Worm (Caenorhabditis elegans) whole organism, late embryonic: ENCODE results near the gene K10G9.2.
"Not testable (repeated sequence)": the region's sequence is repeated elsewhere in the genome, so short reads cannot be mapped to it uniquely, and the experiment has no call there.

Experiments used
- F13H6.1 ChIP-seq: sonication (generic microtip); optimal IDR thresholded peaks from 2 replicates; lab custom pipeline; 2016; ENCODE audit warnings: missing genetic modification characterization, missing compliant biosample characterization
- K02D7.2 ChIP-seq: sonication (generic microtip); optimal IDR thresholded peaks from 2 replicates; lab custom pipeline; 2017; ENCODE audit warnings: mild to moderate bottlenecking, missing genetic modification characterization, missing compliant biosample characterization
- K09A11.1 ChIP-seq: sonication (generic microtip); optimal IDR thresholded peaks from 2 replicates; lab custom pipeline; 2017; ENCODE audit warnings: antibody characterized with exemption, mild to moderate bottlenecking, missing genetic modification characterization, missing compliant biosample characterization; ENCODE audit not compliant: insufficient read depth
- T23F11.4 ChIP-seq: fragments of 200-800 bp; sonication (Bioruptor generic); optimal IDR thresholded peaks from 2 replicates; lab custom pipeline; 2018; ENCODE audit warnings: mild to moderate bottlenecking, missing genetic modification characterization, missing compliant biosample characterization
- Y22D7AL.16 ChIP-seq: sonication (generic microtip); optimal IDR thresholded peaks from 2 replicates; lab custom pipeline; 2016; ENCODE audit warnings: missing genetic modification characterization, missing compliant biosample characterization
- ama-1 ChIP-seq: fragments of 150-350 bp; optimal IDR thresholded peaks from 2 replicates; lab custom pipeline; 2014
- ceh-18 ChIP-seq: sonication (generic microtip); optimal IDR thresholded peaks from 2 replicates; lab custom pipeline; 2016; ENCODE audit warnings: missing genetic modification characterization, missing compliant biosample characterization
- ceh-19 ChIP-seq: fragments of 200-800 bp; sonication (Bioruptor generic); optimal IDR thresholded peaks from 2 replicates; lab custom pipeline; 2018; ENCODE audit warnings: mild to moderate bottlenecking, missing genetic modification characterization, missing compliant biosample characterization
- ceh-22 ChIP-seq: sonication (generic microtip); optimal IDR thresholded peaks from 2 replicates; lab custom pipeline; 2017; ENCODE audit warnings: missing biosample characterization, missing genetic modification characterization
- ceh-34 ChIP-seq: sonication (generic microtip); optimal IDR thresholded peaks from 2 replicates; lab custom pipeline; 2016; ENCODE audit warnings: mild to moderate bottlenecking, missing genetic modification characterization, missing compliant biosample characterization
- ceh-45 ChIP-seq: fragments of 200-800 bp; sonication (Bioruptor generic); IDR thresholded peaks from 2 replicates; pipeline ENCODE4 v1.3.6; 2022; ENCODE audit warnings: missing genetic modification reagents, missing genetic modification characterization, missing compliant biosample characterization
- ceh-48 ChIP-seq: sonication (generic microtip); optimal IDR thresholded peaks from 2 replicates; lab custom pipeline; 2016; ENCODE audit warnings: missing genetic modification characterization, inconsistent platforms, missing compliant biosample characterization
- ceh-9 ChIP-seq: sonication (generic microtip); optimal IDR thresholded peaks from 2 replicates; lab custom pipeline; 2016; ENCODE audit warnings: mild to moderate bottlenecking, missing genetic modification characterization, inconsistent platforms, missing compliant biosample characterization
- che-1 ChIP-seq: sonication (generic microtip); optimal IDR thresholded peaks from 2 replicates; lab custom pipeline; 2016; ENCODE audit warnings: mild to moderate bottlenecking, missing genetic modification characterization, missing compliant biosample characterization
- ets-4 ChIP-seq: sonication (generic microtip); optimal IDR thresholded peaks from 2 replicates; lab custom pipeline; 2016; ENCODE audit warnings: missing genetic modification characterization, missing compliant biosample characterization
- fax-1 ChIP-seq: sonication (generic microtip); optimal IDR thresholded peaks from 2 replicates; lab custom pipeline; 2016; ENCODE audit warnings: missing genotype, missing genetic modification characterization, missing compliant biosample characterization
- fkh-10 ChIP-seq: fragments of 150-350 bp; optimal IDR thresholded peaks from 2 replicates; lab custom pipeline; 2014; ENCODE audit warnings: missing biosample characterization, missing genetic modification reagents, missing genetic modification characterization
- fkh-6 ChIP-seq: sonication (generic microtip); optimal IDR thresholded peaks from 2 replicates; lab custom pipeline; 2016; ENCODE audit warnings: missing genetic modification characterization, missing compliant biosample characterization
- gmeb-2 ChIP-seq: sonication (generic microtip); optimal IDR thresholded peaks from 2 replicates; lab custom pipeline; 2016; ENCODE audit warnings: missing genetic modification characterization, inconsistent platforms, missing compliant biosample characterization
- hlh-13 ChIP-seq: fragments of 200-800 bp; sonication (Bioruptor generic); optimal IDR thresholded peaks from 2 replicates; lab custom pipeline; 2018; ENCODE audit warnings: mild to moderate bottlenecking, missing genetic modification characterization, missing compliant biosample characterization
- hlh-15 ChIP-seq: sonication (generic microtip); optimal IDR thresholded peaks from 2 replicates; lab custom pipeline; 2016; ENCODE audit warnings: missing genetic modification characterization, missing compliant biosample characterization
- hlh-30 ChIP-seq: sonication (generic microtip); optimal IDR thresholded peaks from 2 replicates; lab custom pipeline; 2017; ENCODE audit warnings: antibody characterized with exemption, missing genetic modification characterization, missing compliant biosample characterization; ENCODE audit not compliant: insufficient read depth
- hlh-8 ChIP-seq: sonication (generic microtip); optimal IDR thresholded peaks from 2 replicates; lab custom pipeline; 2016; ENCODE audit warnings: missing genotype, missing genetic modification characterization, missing compliant biosample characterization
- madf-2 ChIP-seq: sonication (generic microtip); optimal IDR thresholded peaks from 2 replicates; lab custom pipeline; 2017; ENCODE audit warnings: missing genetic modification characterization, missing compliant biosample characterization
- nfya-1 ChIP-seq: sonication (generic microtip); optimal IDR thresholded peaks from 2 replicates; lab custom pipeline; 2017; ENCODE audit warnings: missing genetic modification characterization, mild to moderate bottlenecking, missing compliant biosample characterization, antibody characterized with exemption, moderate library complexity
- nhr-11 ChIP-seq: fragments of 150-350 bp; optimal IDR thresholded peaks from 2 replicates; lab custom pipeline; 2014; ENCODE audit warnings: missing biosample characterization, missing genetic modification characterization
- odd-2 ChIP-seq: sonication (generic microtip); optimal IDR thresholded peaks from 2 replicates; lab custom pipeline; 2017; ENCODE audit warnings: antibody characterized with exemption, mild to moderate bottlenecking, missing genetic modification characterization, missing compliant biosample characterization
- pag-3 ChIP-seq: sonication (generic microtip); optimal IDR thresholded peaks from 2 replicates; lab custom pipeline; 2016; ENCODE audit warnings: missing compliant biosample characterization, missing genetic modification characterization, borderline replicate concordance
- pha-4 ChIP-seq: fragments of 150-350 bp; optimal IDR thresholded peaks from 2 replicates; lab custom pipeline; 2018; ENCODE audit warnings: missing biosample characterization, missing genetic modification reagents, missing genetic modification characterization
- pqm-1 ChIP-seq: sonication (generic microtip); optimal IDR thresholded peaks from 2 replicates; lab custom pipeline; 2016; ENCODE audit warnings: missing genetic modification characterization, missing compliant biosample characterization
- ref-2 ChIP-seq: sonication (generic microtip); optimal IDR thresholded peaks from 2 replicates; lab custom pipeline; 2016; ENCODE audit warnings: missing genetic modification characterization, missing compliant biosample characterization
- sdc-2 ChIP-seq: sonication (generic microtip); optimal IDR thresholded peaks from 2 replicates; lab custom pipeline; 2016; ENCODE audit warnings: missing genotype, missing genetic modification characterization, missing compliant biosample characterization
- sox-4 ChIP-seq: sonication (generic microtip); optimal IDR thresholded peaks from 2 replicates; lab custom pipeline; 2017; ENCODE audit warnings: mild to moderate bottlenecking, missing genetic modification characterization, inconsistent platforms, missing compliant biosample characterization
- syd-9 ChIP-seq: sonication (generic microtip); optimal IDR thresholded peaks from 2 replicates; lab custom pipeline; 2016; ENCODE audit warnings: mild to moderate bottlenecking, missing genetic modification characterization, moderate library complexity, missing compliant biosample characterization
- tbx-2 ChIP-seq: sonication (generic microtip); optimal IDR thresholded peaks from 2 replicates; lab custom pipeline; 2016; ENCODE audit warnings: missing genetic modification characterization, missing compliant biosample characterization
- tbx-7 ChIP-seq: sonication (generic microtip); optimal IDR thresholded peaks from 2 replicates; lab custom pipeline; 2016; ENCODE audit warnings: missing genotype, missing genetic modification characterization, missing compliant biosample characterization
- ttx-3 ChIP-seq: sonication (generic microtip); optimal IDR thresholded peaks from 2 replicates; lab custom pipeline; 2016; ENCODE audit warnings: missing genetic modification reagents, missing genetic modification characterization, missing compliant biosample characterization
- unc-3 ChIP-seq, 2 experiments: fragments of 200-800 bp in 1 of 2; sonication (Bioruptor generic) in 1 of 2; sonication (generic microtip) in 1 of 2; conservative IDR thresholded peaks in 1 of 2; optimal IDR thresholded peaks in 1 of 2; 2 replicates each; pipeline versions ENCODE4 v1.3.6 to Lab custom; 2016 to 2022; ENCODE audit warnings: missing compliant biosample characterization in 2 of 2, missing genetic modification characterization in 2 of 2, missing genetic modification reagents in 1 of 2
- unc-42 ChIP-seq: sonication (generic microtip); optimal IDR thresholded peaks from 2 replicates; lab custom pipeline; 2016; ENCODE audit warnings: missing genotype, missing genetic modification characterization, missing compliant biosample characterization
- unc-55 ChIP-seq: sonication (generic microtip); optimal IDR thresholded peaks from 2 replicates; lab custom pipeline; 2017; ENCODE audit warnings: missing biosample characterization, missing genetic modification reagents, missing genetic modification characterization
- unc-86 ChIP-seq: sonication (generic microtip); optimal IDR thresholded peaks from 2 replicates; lab custom pipeline; 2016; ENCODE audit warnings: missing genetic modification characterization, missing compliant biosample characterization
- zip-5 ChIP-seq: sonication (generic microtip); optimal IDR thresholded peaks from 2 replicates; lab custom pipeline; 2016; ENCODE audit warnings: missing genetic modification characterization, missing compliant biosample characterization
- ztf-16 ChIP-seq: sonication (generic microtip); optimal IDR thresholded peaks from 2 replicates; lab custom pipeline; 2017; ENCODE audit warnings: missing genetic modification characterization, missing compliant biosample characterization

The K10G9.2 gene

ce11 chrIII:10261256-10261655 is 24.5 kb upstream of the K10G9.2 start:
- TF ChIP-seq che-1 (tag; lab: Kevin White, UChicago), result no peak
- no peak for TF ChIP-seq syd-9 (tag; lab: Kevin White, UChicago)
- TF ChIP-seq hlh-15 (tag; lab: Kevin White, UChicago), result no peak
- no peak for TF ChIP-seq odd-2 (tag; lab: Kevin White, UChicago)
- no peak for TF ChIP-seq zip-5 (tag; lab: Kevin White, UChicago)
- no peak for TF ChIP-seq fkh-6 (tag; lab: Kevin White, UChicago)
- TF ChIP-seq ttx-3 (tag; lab: Kevin White, UChicago), result no peak
- TF ChIP-seq hlh-8, result no peak
- TF ChIP-seq nfya-1 (tag; lab: Kevin White, UChicago), result no peak
- TF ChIP-seq ets-4 (tag; lab: Kevin White, UChicago), result no peak
- no peak for TF ChIP-seq K02D7.2 (tag; lab: Kevin White, UChicago)
- TF ChIP-seq sox-4 (tag; lab: Kevin White, UChicago), result no peak

ce11 chrIII:10261682-10262081 is 24.0 kb upstream of the K10G9.2 start, which contains the start of gene bbs-5:
Gene bbs-5, minus strand, starts transcription at chrIII:10261782.
- no peak for TF ChIP-seq zip-5 (tag; lab: Kevin White, UChicago)
- no peak for TF ChIP-seq ttx-3 (tag; lab: Kevin White, UChicago)
- no peak for TF ChIP-seq ceh-9 (tag; lab: Kevin White, UChicago)
- no peak for TF ChIP-seq ceh-22
- TF ChIP-seq unc-42 (tag; lab: Kevin White, UChicago), result no peak
- no peak for TF ChIP-seq tbx-2 (tag; lab: Kevin White, UChicago)
- no peak for TF ChIP-seq ets-4 (tag; lab: Kevin White, UChicago)
- no peak for TF ChIP-seq sox-4 (tag; lab: Kevin White, UChicago)
- no peak for TF ChIP-seq ceh-34 (tag; lab: Kevin White, UChicago)
- no peak for TF ChIP-seq pag-3
- TF ChIP-seq pha-4, result no peak
- no peak for TF ChIP-seq unc-3 (GFP tag; conservative IDR thresholded peaks at IDR 0.05; lab: Robert Waterston, UW)
- no peak for TF ChIP-seq unc-3 (tag; optimal IDR thresholded peaks at IDR 0.05; lab: Kevin White, UChicago)
- no peak for TF ChIP-seq Y22D7AL.16 (tag; lab: Kevin White, UChicago)
- no peak for TF ChIP-seq gmeb-2 (tag; lab: Kevin White, UChicago)
- no peak for TF ChIP-seq fax-1
- no peak for TF ChIP-seq K02D7.2 (tag; lab: Kevin White, UChicago)
- TF ChIP-seq ref-2 (tag; lab: Kevin White, UChicago), result no peak

DNA sequence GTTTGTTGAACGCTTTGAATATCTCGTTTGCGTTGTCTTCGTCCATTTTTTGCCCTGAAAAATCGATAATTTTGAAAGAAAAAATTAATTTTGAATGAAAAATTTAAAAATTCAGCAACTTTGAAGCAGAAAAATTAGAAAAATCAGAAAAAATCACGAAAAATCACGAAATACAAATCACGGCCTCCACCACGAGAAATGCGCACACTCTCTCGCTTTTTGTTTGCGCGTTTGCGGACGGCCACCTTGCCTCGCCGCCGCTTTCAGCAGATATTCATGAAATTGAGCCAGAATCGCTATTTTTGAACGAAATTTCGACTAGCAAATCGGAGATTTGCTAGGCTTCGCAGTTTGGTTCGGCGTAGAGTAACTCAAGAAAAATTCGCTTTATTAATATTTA is 18.9 kb upstream of the K10G9.2 start, which contains the start of gene inpp-4B:
TSS of gene inpp-4B (minus strand) at position 54 of the 400 bp plus-strand sequence.
- TF ChIP-seq hlh-30 (tag; lab: Kevin White, UChicago); ceh-45 (GFP tag; lab: Robert Waterston, UW); ref-2 (tag; lab: Kevin White, UChicago): not testable (repeated sequence)

- TF ChIP-seq unc-42 (tag; lab: Kevin White, UChicago), result peak; percentile 34
- no peak for TF ChIP-seq madf-2 (tag; lab: Kevin White, UChicago)
- no peak for TF ChIP-seq unc-55
- no peak for TF ChIP-seq unc-86 (tag; lab: Kevin White, UChicago)
- no peak for TF ChIP-seq pqm-1
- no peak for TF ChIP-seq ceh-48 (tag; lab: Kevin White, UChicago)
- TF ChIP-seq ztf-16 (tag; lab: Kevin White, UChicago), result no peak
- no peak for TF ChIP-seq ceh-9 (tag; lab: Kevin White, UChicago)
- TF ChIP-seq tbx-2 (tag; lab: Kevin White, UChicago), result peak; percentile 84
- no peak for TF ChIP-seq fkh-10 (GFP tag; lab: Kevin White, UChicago)
- TF ChIP-seq ceh-34 (tag; lab: Kevin White, UChicago), result peak; percentile 62
- no peak for TF ChIP-seq ceh-19 (GFP tag; lab: Kevin White, UChicago)
- TF ChIP-seq pha-4, result no peak
- TF ChIP-seq ceh-45 (GFP tag; lab: Robert Waterston, UW), result peak; percentile 67; the same call in 1 of the 2 replicates
- peak; percentile 42 for TF ChIP-seq ref-2 (tag; lab: Kevin White, UChicago)
- no peak for TF ChIP-seq T23F11.4 (GFP tag; lab: Kevin White, UChicago)
- no peak for TF ChIP-seq K09A11.1 (tag; lab: Kevin White, UChicago)
- no peak for TF ChIP-seq gmeb-2 (tag; lab: Kevin White, UChicago)
- TF ChIP-seq fax-1, result peak; percentile 10
- TF ChIP-seq nhr-11 (tag; lab: Kevin White, UChicago), result no peak
- TF ChIP-seq hlh-13, result no peak
- TF ChIP-seq ceh-18 (tag; lab: Kevin White, UChicago), result peak; percentile 55
- peak; percentile 28 for TF ChIP-seq F13H6.1 (tag; lab: Kevin White, UChicago)
- no peak for TF ChIP-seq ama-1 (lab: Kevin White, UChicago)
- no peak for TF ChIP-seq hlh-30 (tag; lab: Kevin White, UChicago)
- TF ChIP-seq sdc-2 (tag; lab: Kevin White, UChicago), result no peak
- peak; percentile 72 for TF ChIP-seq tbx-7 (tag; lab: Kevin White, UChicago)
- TF ChIP-seq odd-2 (tag; lab: Kevin White, UChicago), result no peak
Observed at ce11 chrIII:10270778-10271307, 14.9 kb upstream of the K10G9.2 start, which contains the start of gene cnk-1. Gene cnk-1, plus strand, starts transcription at chrIII:10271257.
